Worm (Caenorhabditis elegans) whole organism, L1 larva: ENCODE data around the gene Y81B9A.2.

Experiments used
- Y116A8C.19 ChIP-seq: sonication (generic microtip); optimal IDR thresholded peaks from 2 replicates; lab custom pipeline; 2016; ENCODE audit warnings: missing compliant biosample characterization, missing genetic modification characterization, borderline replicate concordance
- blmp-1 ChIP-seq: fragments of 150-350 bp; optimal IDR thresholded peaks from 2 replicates; lab custom pipeline; 2014; ENCODE audit warnings: missing biosample characterization, missing genetic modification characterization
- ceh-8 ChIP-seq: fragments of 200-800 bp; sonication (Bioruptor generic); optimal IDR thresholded peaks from 2 replicates; lab custom pipeline; 2018; ENCODE audit warnings: mild to moderate bottlenecking, missing genetic modification characterization, moderate library complexity, missing compliant biosample characterization
- ceh-90 ChIP-seq: sonication (generic microtip); optimal IDR thresholded peaks from 2 replicates; lab custom pipeline; 2016; ENCODE audit warnings: missing genetic modification characterization, missing compliant biosample characterization
- ces-1 ChIP-seq: fragments of 150-350 bp; optimal IDR thresholded peaks from 2 replicates; lab custom pipeline; 2014; ENCODE audit warnings: missing biosample characterization, missing genetic modification reagents, missing genetic modification characterization
- dpl-1 ChIP-seq, 3 experiments: fragments of 150-350 bp in 2 of 3; sonication (generic microtip) in 1 of 3; optimal IDR thresholded peaks; 2 replicates each; lab custom pipeline; 2014 to 2017; ENCODE audit warnings: missing biosample characterization in 3 of 3, missing genetic modification characterization in 3 of 3, missing genetic modification reagents in 3 of 3
- efl-3 ChIP-seq: fragments of 200-800 bp; sonication (Bioruptor generic); optimal IDR thresholded peaks from 2 replicates; lab custom pipeline; 2018; ENCODE audit warnings: mild to moderate bottlenecking, missing genetic modification characterization, missing compliant biosample characterization
- egl-27 ChIP-seq, 2 experiments: fragments of 150-350 bp in 1 of 2; sonication (generic microtip); optimal IDR thresholded peaks; 3 replicates each; lab custom pipeline; 2017 to 2018; ENCODE audit warnings: missing biosample characterization in 2 of 2, missing genetic modification characterization in 2 of 2, missing genetic modification reagents in 2 of 2
- elt-2 ChIP-seq: sonication (generic microtip); optimal IDR thresholded peaks from 2 replicates; lab custom pipeline; 2016; ENCODE audit warnings: missing genetic modification characterization, mild to moderate bottlenecking, inconsistent platforms, missing compliant biosample characterization, missing genetic modification reagents
- elt-3 ChIP-seq, 6 experiments: fragments of 150-350 bp in 1 of 6; sonication (generic microtip); optimal IDR thresholded peaks; 2 replicates each; lab custom pipeline; 2017 to 2018; ENCODE audit warnings: missing biosample characterization in 6 of 6, missing genetic modification characterization in 6 of 6, inconsistent platforms in 1 of 6
- fkh-10 ChIP-seq: sonication (generic microtip); optimal IDR thresholded peaks from 2 replicates; lab custom pipeline; 2017; ENCODE audit warnings: missing biosample characterization, missing genetic modification reagents, missing genetic modification characterization
- fos-1 ChIP-seq: fragments of 150-350 bp; optimal IDR thresholded peaks from 2 replicates; lab custom pipeline; 2014; ENCODE audit warnings: missing biosample characterization, missing genetic modification characterization
- grh-1 ChIP-seq: fragments of 200-800 bp; sonication (Bioruptor generic); IDR thresholded peaks from 2 replicates; pipeline ENCODE4 v1.3.6; 2022; ENCODE audit warnings: missing genetic modification reagents, missing genetic modification characterization, missing compliant biosample characterization
- hlh-17 ChIP-seq: fragments of 200-800 bp; sonication (Bioruptor generic); optimal IDR thresholded peaks from 2 replicates; lab custom pipeline; 2018; ENCODE audit warnings: missing genetic modification characterization, mild to moderate bottlenecking, missing compliant biosample characterization, moderate library complexity, borderline replicate concordance
- hlh-4 ChIP-seq: sonication (generic microtip); optimal IDR thresholded peaks from 2 replicates; lab custom pipeline; 2016; ENCODE audit warnings: mild to moderate bottlenecking, missing genetic modification characterization, missing compliant biosample characterization
- isw-1 ChIP-seq: fragments of 200-800 bp; sonication (Bioruptor generic); IDR thresholded peaks from 2 replicates; pipeline ENCODE4 v1.3.6; 2022; ENCODE audit warnings: missing genetic modification characterization, missing compliant biosample characterization
- jun-1 ChIP-seq: fragments of 150-350 bp; optimal IDR thresholded peaks from 2 replicates; lab custom pipeline; 2014; ENCODE audit warnings: missing biosample characterization, missing genetic modification reagents, missing genetic modification characterization
- lin-13 ChIP-seq: fragments of 150-350 bp; optimal IDR thresholded peaks from 2 replicates; lab custom pipeline; 2014; ENCODE audit warnings: missing biosample characterization, missing genetic modification reagents, missing genetic modification characterization
- lin-35 ChIP-seq, 2 experiments: fragments of 150-350 bp; optimal IDR thresholded peaks; 2 replicates each; lab custom pipeline; 2014; ENCODE audit warnings: missing biosample characterization in 2 of 2, missing genetic modification characterization in 2 of 2, missing genetic modification reagents in 2 of 2
- lin-39 ChIP-seq: fragments of 150-350 bp; optimal IDR thresholded peaks from 2 replicates; lab custom pipeline; 2014; ENCODE audit warnings: missing biosample characterization, missing genetic modification reagents, missing genetic modification characterization
- lir-3 ChIP-seq: sonication (generic microtip); optimal IDR thresholded peaks from 2 replicates; lab custom pipeline; 2016; ENCODE audit warnings: mild to moderate bottlenecking, missing genetic modification characterization, moderate library complexity, missing compliant biosample characterization; ENCODE audit not compliant: poor library complexity
- mab-9 ChIP-seq: fragments of 200-800 bp; sonication (Bioruptor generic); IDR thresholded peaks from 2 replicates; pipeline ENCODE4 v1.3.6; 2022; ENCODE audit warnings: missing genetic modification reagents, missing genetic modification characterization, missing compliant biosample characterization
- nhr-12 ChIP-seq: sonication (generic microtip); optimal IDR thresholded peaks from 2 replicates; lab custom pipeline; 2017; ENCODE audit warnings: missing biosample characterization, missing genetic modification characterization
- nhr-19 ChIP-seq: fragments of 200-800 bp; sonication (Bioruptor generic); conservative IDR thresholded peaks from 2 replicates; pipeline ENCODE4 v1.3.6; 2022; ENCODE audit warnings: missing genetic modification characterization, missing compliant biosample characterization
- nhr-20 ChIP-seq: sonication (generic microtip); optimal IDR thresholded peaks from 2 replicates; lab custom pipeline; 2016; ENCODE audit warnings: mild to moderate bottlenecking, missing genetic modification characterization, missing compliant biosample characterization
- nhr-28 ChIP-seq: fragments of 150-350 bp; optimal IDR thresholded peaks from 2 replicates; lab custom pipeline; 2014; ENCODE audit warnings: missing biosample characterization, missing genetic modification characterization
- nhr-47 ChIP-seq: sonication (generic microtip); optimal IDR thresholded peaks from 2 replicates; lab custom pipeline; 2016; ENCODE audit warnings: mild to moderate bottlenecking, missing genetic modification characterization, moderate library complexity, missing compliant biosample characterization
- nhr-71 ChIP-seq: sonication (generic microtip); optimal IDR thresholded peaks from 2 replicates; lab custom pipeline; 2016; ENCODE audit warnings: mild to moderate bottlenecking, missing genetic modification characterization, moderate library complexity, missing compliant biosample characterization
- nhr-77 ChIP-seq: fragments of 150-350 bp; optimal IDR thresholded peaks from 2 replicates; lab custom pipeline; 2014; ENCODE audit warnings: missing biosample characterization, missing genetic modification characterization
- nhr-84 ChIP-seq: sonication (generic microtip); optimal IDR thresholded peaks from 2 replicates; lab custom pipeline; 2017; ENCODE audit warnings: missing biosample characterization, missing genetic modification characterization
- nhr-85 ChIP-seq: sonication (generic microtip); peaks from one replicate; lab custom pipeline; 2016; ENCODE audit warnings: missing genetic modification characterization, inconsistent platforms, missing compliant biosample characterization
- pax-3 ChIP-seq: fragments of 200-800 bp; sonication (Bioruptor generic); optimal IDR thresholded peaks from 2 replicates; lab custom pipeline; 2018; ENCODE audit warnings: mild to moderate bottlenecking, missing genetic modification characterization, moderate library complexity, missing compliant biosample characterization
- rnt-1 ChIP-seq: sonication (generic microtip); optimal IDR thresholded peaks from 2 replicates; lab custom pipeline; 2016; ENCODE audit warnings: mild to moderate bottlenecking, missing genetic modification characterization, moderate library complexity, missing compliant biosample characterization
- snpc-4 ChIP-seq: fragments of 150-350 bp; optimal IDR thresholded peaks from 2 replicates; lab custom pipeline; 2014; ENCODE audit warnings: missing biosample characterization, missing genetic modification characterization
- swsn-7 ChIP-seq: sonication (generic microtip); optimal IDR thresholded peaks from 2 replicates; lab custom pipeline; 2016; ENCODE audit warnings: missing genetic modification characterization, missing compliant biosample characterization
- tbx-2 ChIP-seq: sonication (generic microtip); optimal IDR thresholded peaks from 2 replicates; lab custom pipeline; 2016; ENCODE audit warnings: missing genetic modification characterization, missing compliant biosample characterization
- tlp-1 ChIP-seq: fragments of 150-350 bp; optimal IDR thresholded peaks from 2 replicates; lab custom pipeline; 2014; ENCODE audit warnings: missing biosample characterization, missing genetic modification characterization
- unc-130 ChIP-seq: fragments of 150-350 bp; optimal IDR thresholded peaks from 2 replicates; lab custom pipeline; 2017; ENCODE audit warnings: missing biosample characterization, missing genetic modification characterization, inconsistent platforms
- unc-86 ChIP-seq: sonication (generic microtip); optimal IDR thresholded peaks from 2 replicates; lab custom pipeline; 2016; ENCODE audit warnings: missing genetic modification characterization, missing compliant biosample characterization
- vab-15 ChIP-seq: sonication (generic microtip); optimal IDR thresholded peaks from 2 replicates; lab custom pipeline; 2017; ENCODE audit warnings: missing genotype, mild to moderate bottlenecking, missing genetic modification characterization, missing compliant biosample characterization
- xbp-1 ChIP-seq: sonication (generic microtip); optimal IDR thresholded peaks from 2 replicates; lab custom pipeline; 2016; ENCODE audit warnings: missing genetic modification characterization, missing compliant biosample characterization
- zag-1 ChIP-seq: fragments of 150-350 bp; optimal IDR thresholded peaks from 2 replicates; lab custom pipeline; 2014; ENCODE audit warnings: missing biosample characterization, missing genetic modification characterization
- zip-4 ChIP-seq: fragments of 200-800 bp; sonication (Bioruptor generic); optimal IDR thresholded peaks from 2 replicates; lab custom pipeline; 2018; ENCODE audit warnings: mild to moderate bottlenecking, missing genetic modification characterization, moderate library complexity, missing compliant biosample characterization
- ztf-11 ChIP-seq, 2 experiments: sonication (generic microtip); optimal IDR thresholded peaks; 2 replicates each; lab custom pipeline; 2016 to 2017; ENCODE audit warnings: missing genetic modification characterization in 2 of 2, missing biosample characterization in 1 of 2, missing compliant biosample characterization in 1 of 2

Y81B9A.2 gene

ce11 chrX:9150269-9150744 lies 33.6 kb upstream of the Y81B9A.2 start, which contains the start of gene tmbi-4 (continued):
- TF ChIP-seq blmp-1 (peak; percentile 96), nhr-77 (tag; lab: Kevin White, UChicago) (peak; percentile 26), nhr-28 (tag; lab: Kevin White, UChicago) (no peak), nhr-85 (peak; percentile 59), hlh-17 (GFP tag; lab: Kevin White, UChicago) (no peak), isw-1 (GFP tag; lab: Robert Waterston, UW) (no peak; the same call in 1 of the 2 replicates), elt-3 (tag; optimal IDR thresholded peaks at IDR 0.05; lab: Kevin White, UChicago) (peak in 1 of 6 experiments; percentile 52), fos-1 (peak; percentile 22), lin-35 (GFP tag; optimal IDR thresholded peaks at IDR 0.05; lab: Kevin White, UChicago) (peak; percentile 44 to 74), egl-27 (tag; optimal IDR thresholded peaks at IDR 0.05; lab: Kevin White, UChicago) (no peak), dpl-1 (GFP tag; optimal IDR thresholded peaks at IDR 0.05; lab: Kevin White, UChicago) (peak; percentile 12 to 43 (median 42))

DNA sequence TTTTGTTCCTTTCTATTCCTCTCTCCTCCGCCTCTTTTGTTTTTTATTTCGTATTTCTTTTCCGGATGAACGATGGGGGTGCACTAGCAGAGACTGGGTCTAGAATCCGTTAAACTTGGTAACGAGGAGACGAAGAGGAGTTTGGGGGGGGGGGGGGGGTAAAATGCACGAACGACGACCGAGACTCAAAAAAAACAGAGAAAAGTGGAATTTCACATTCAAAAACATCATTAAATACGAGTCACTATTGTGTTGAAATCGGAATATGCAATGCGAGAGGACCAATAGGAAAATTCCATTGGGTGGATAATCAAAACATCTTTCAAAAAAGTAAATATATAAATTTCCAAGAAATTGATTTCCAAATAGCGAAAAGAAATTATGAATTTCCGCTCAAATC lies 29.7 kb upstream of the Y81B9A.2 start, which contains the start of gene B0563.7:
Gene B0563.7, minus strand, starts transcription at position 101 of the 400 bp plus-strand sequence.
- TF ChIP-seq swsn-7 (tag; lab: Kevin White, UChicago) (no peak), lir-3 (tag; lab: Kevin White, UChicago) (no peak), fkh-10 (GFP tag; lab: Kevin White, UChicago) (no peak), unc-130 (tag; lab: Kevin White, UChicago) (no peak), xbp-1 (no peak), pax-3 (tag; lab: Kevin White, UChicago) (no peak), zip-4 (GFP tag; lab: Kevin White, UChicago) (no peak), snpc-4 (tag; lab: Kevin White, UChicago) (no peak)

- TF ChIP-seq elt-2 (tag; lab: Kevin White, UChicago) (peak; percentile 9), lin-35 (GFP tag; optimal IDR thresholded peaks at IDR 0.05; lab: Kevin White, UChicago) (no peak), ceh-8 (GFP tag; lab: Kevin White, UChicago) (no peak)
Measured at ce11 chrX:9155751-9156150, 28.2 kb upstream of the Y81B9A.2 start.

- no peak for TF ChIP-seq Y116A8C.19 (tag; lab: Kevin White, UChicago)
- TF ChIP-seq lin-13 (GFP tag; lab: Kevin White, UChicago) = no peak
- TF ChIP-seq lir-3 (tag; lab: Kevin White, UChicago) = no peak
- TF ChIP-seq nhr-20 (tag; lab: Kevin White, UChicago) = peak; percentile 6
- no peak for TF ChIP-seq ceh-8 (GFP tag; lab: Kevin White, UChicago)
- no peak for TF ChIP-seq mab-9 (GFP tag; lab: Robert Waterston, UW)
- TF ChIP-seq snpc-4 (tag; lab: Kevin White, UChicago) = no peak
- no peak for TF ChIP-seq hlh-17 (GFP tag; lab: Kevin White, UChicago)
- TF ChIP-seq tlp-1 (tag; lab: Kevin White, UChicago) = no peak
- no peak for TF ChIP-seq lin-39 (tag; lab: Kevin White, UChicago)
- TF ChIP-seq blmp-1 = no peak
- no peak for TF ChIP-seq jun-1 (tag; lab: Kevin White, UChicago)
- no peak for TF ChIP-seq efl-3 (GFP tag; lab: Kevin White, UChicago)
- TF ChIP-seq zag-1 (tag; lab: Kevin White, UChicago) = no peak
- no peak for TF ChIP-seq ceh-90 (tag; lab: Kevin White, UChicago)
- no peak for TF ChIP-seq ces-1 (GFP tag; lab: Kevin White, UChicago)
- TF ChIP-seq unc-130 (tag; lab: Kevin White, UChicago) = peak; percentile 61
- TF ChIP-seq hlh-4 (tag; lab: Kevin White, UChicago) = no peak
- no peak for TF ChIP-seq unc-86 (tag; lab: Kevin White, UChicago)
- TF ChIP-seq nhr-47 = no peak
- no peak for TF ChIP-seq tbx-2 (tag; lab: Kevin White, UChicago)
- TF ChIP-seq swsn-7 (tag; lab: Kevin White, UChicago) = peak; percentile 16
- TF ChIP-seq ztf-11 (tag; optimal IDR thresholded peaks at IDR 0.05; lab: Kevin White, UChicago) = no peak
- no peak for TF ChIP-seq nhr-84
- TF ChIP-seq nhr-19 = peak; percentile 58
- TF ChIP-seq vab-15 (tag; lab: Kevin White, UChicago) = no peak
- TF ChIP-seq nhr-12 (tag; lab: Kevin White, UChicago) = no peak
- TF ChIP-seq rnt-1 = peak; percentile 79
- no peak for TF ChIP-seq grh-1 (GFP tag; lab: Robert Waterston, UW)
- peak; percentile 69 for TF ChIP-seq nhr-71 (tag; lab: Kevin White, UChicago)
Measured at ce11 chrX:9161253-9161904, 22.6 kb upstream of the Y81B9A.2 start.
